Fruit fly (Drosophila melanogaster) whole organism, prepupa: Measurements from ENCODE around the gene Cpr72Eb.

Source experiments
- CG10631 ChIP-seq: fragments of 200-800 bp; sonication (Bioruptor generic); optimal IDR thresholded peaks from 2 replicates; lab custom pipeline; 2016; ENCODE audit warnings: missing biosample characterization, missing genetic modification characterization
- CG10669 ChIP-seq: fragments of 200-800 bp; sonication (Bioruptor generic); optimal IDR thresholded peaks from 3 replicates; lab custom pipeline; 2018; ENCODE audit warnings: missing biosample characterization, mild to moderate bottlenecking, missing genetic modification characterization, moderate library complexity
- CG11294 ChIP-seq: fragments of 200-800 bp; sonication (Bioruptor generic); IDR thresholded peaks from 2 replicates; pipeline ENCODE4 v1.3.6; 2022; ENCODE audit warnings: missing biosample characterization, missing genetic modification characterization
- CG11762 ChIP-seq: fragments of 200-800 bp; sonication (Bioruptor generic); optimal IDR thresholded peaks from 3 replicates; lab custom pipeline; 2016; ENCODE audit warnings: missing biosample characterization, missing genetic modification characterization; ENCODE audit not compliant: insufficient read depth
- CG11902 ChIP-seq: fragments of 200-800 bp; sonication (Bioruptor generic); optimal IDR thresholded peaks from 3 replicates; lab custom pipeline; 2016; ENCODE audit warnings: missing biosample characterization, missing genetic modification characterization
- CG15336 ChIP-seq: fragments of 200-800 bp; sonication (Bioruptor generic); IDR thresholded peaks from 2 replicates; pipeline ENCODE4 v1.3.6; 2022; ENCODE audit warnings: missing biosample characterization, missing genetic modification characterization
- CG1621 ChIP-seq: fragments of 200-800 bp; sonication (Bioruptor generic); optimal IDR thresholded peaks from 3 replicates; lab custom pipeline; 2018; ENCODE audit warnings: missing biosample characterization, mild to moderate bottlenecking, missing genetic modification characterization
- CG16779 ChIP-seq: fragments of 200-800 bp; sonication (Bioruptor generic); optimal IDR thresholded peaks from 3 replicates; lab custom pipeline; 2017; ENCODE audit warnings: missing biosample characterization, mild to moderate bottlenecking, missing genetic modification characterization
- CG3032 ChIP-seq: fragments of 200-800 bp; optimal IDR thresholded peaks from 2 replicates; lab custom pipeline; 2019; ENCODE audit warnings: missing biosample characterization, mild to moderate bottlenecking, missing genetic modification characterization, moderate library complexity
- CG31627 ChIP-seq: fragments of 200-800 bp; sonication (Bioruptor generic); optimal IDR thresholded peaks from 3 replicates; lab custom pipeline; 2016; ENCODE audit warnings: missing biosample characterization, missing genetic modification characterization
- CG32006 ChIP-seq: fragments of 200-800 bp; sonication (Bioruptor generic); optimal IDR thresholded peaks from 3 replicates; lab custom pipeline; 2017; ENCODE audit warnings: missing biosample characterization, mild to moderate bottlenecking, missing genetic modification characterization
- CG3919 ChIP-seq: fragments of 200-800 bp; sonication (Bioruptor generic); optimal IDR thresholded peaks from 3 replicates; lab custom pipeline; 2016; ENCODE audit warnings: missing biosample characterization, missing genetic modification characterization
- CG4318 ChIP-seq: fragments of 200-800 bp; sonication (Bioruptor generic); optimal IDR thresholded peaks from 3 replicates; lab custom pipeline; 2017; ENCODE audit warnings: missing biosample characterization, mild to moderate bottlenecking, missing genetic modification characterization
- CG6163 ChIP-seq: fragments of 200-800 bp; sonication (Bioruptor generic); IDR thresholded peaks from 3 replicates; pipeline ENCODE4 v1.3.6; 2022; ENCODE audit warnings: missing biosample characterization, missing genetic modification characterization
- CG6276 ChIP-seq: fragments of 200-800 bp; sonication (Bioruptor generic); optimal IDR thresholded peaks from 2 replicates; lab custom pipeline; 2017; ENCODE audit warnings: missing biosample characterization, mild to moderate bottlenecking, missing genetic modification characterization
- CG8119 ChIP-seq: fragments of 200-800 bp; sonication (Bioruptor generic); IDR thresholded peaks from 3 replicates; pipeline ENCODE4 v1.3.6; 2022; ENCODE audit warnings: missing biosample characterization, missing genetic modification characterization
- CG8319 ChIP-seq: fragments of 200-800 bp; sonication (Bioruptor generic); optimal IDR thresholded peaks from 3 replicates; lab custom pipeline; 2016; ENCODE audit warnings: missing biosample characterization, missing genetic modification characterization
- CG9139 ChIP-seq: fragments of 200-800 bp; sonication (Bioruptor generic); optimal IDR thresholded peaks from 3 replicates; lab custom pipeline; 2017; ENCODE audit warnings: missing biosample characterization, mild to moderate bottlenecking, missing genetic modification characterization
- Eip75B ChIP-seq: fragments of 200-800 bp; sonication (Bioruptor generic); optimal IDR thresholded peaks from 3 replicates; lab custom pipeline; 2016; ENCODE audit warnings: missing biosample characterization, missing genetic modification characterization
- Eip78C ChIP-seq: fragments of 200-800 bp; sonication (Bioruptor generic); peaks from one replicate; lab custom pipeline; 2016; ENCODE audit warnings: missing biosample characterization, missing genetic modification characterization
- Ets21C ChIP-seq: fragments of 200-800 bp; sonication (Bioruptor generic); optimal IDR thresholded peaks from 3 replicates; lab custom pipeline; 2016; ENCODE audit warnings: missing biosample characterization, missing genetic modification characterization
- Ets96B ChIP-seq: fragments of 200-800 bp; optimal IDR thresholded peaks from 2 replicates; lab custom pipeline; 2019; ENCODE audit warnings: missing biosample characterization, mild to moderate bottlenecking, missing genetic modification characterization, moderate library complexity
- Gug ChIP-seq: fragments of 200-800 bp; sonication (Bioruptor generic); IDR thresholded peaks from 2 replicates; pipeline ENCODE4 v1.3.6; 2022; ENCODE audit warnings: missing biosample characterization, missing genetic modification characterization
- Hr38 ChIP-seq: sonication (Bioruptor generic); optimal IDR thresholded peaks from 2 replicates; lab custom pipeline; 2016; ENCODE audit warnings: missing biosample characterization, missing genetic modification characterization
- Smox ChIP-seq: fragments of 200-800 bp; sonication (Bioruptor generic); optimal IDR thresholded peaks from 3 replicates; lab custom pipeline; 2016; ENCODE audit warnings: missing biosample characterization, missing genetic modification characterization
- Sox102F ChIP-seq: fragments of 200-800 bp; sonication (Bioruptor generic); optimal IDR thresholded peaks from 2 replicates; lab custom pipeline; 2016; ENCODE audit warnings: missing biosample characterization, mild to moderate bottlenecking, missing genetic modification characterization
- Sox15 ChIP-seq: fragments of 200-800 bp; sonication (Bioruptor generic); optimal IDR thresholded peaks from 3 replicates; lab custom pipeline; 2016; ENCODE audit warnings: missing biosample characterization, missing genetic modification characterization
- acj6 ChIP-seq: fragments of 200-800 bp; sonication (Bioruptor generic); optimal IDR thresholded peaks from 3 replicates; lab custom pipeline; 2016; ENCODE audit warnings: missing biosample characterization, missing genetic modification characterization
- cyc ChIP-seq: fragments of 200-800 bp; sonication (Bioruptor generic); optimal IDR thresholded peaks from 3 replicates; lab custom pipeline; 2016; ENCODE audit warnings: missing biosample characterization, missing genetic modification characterization
- dac ChIP-seq: fragments of 200-800 bp; sonication (Bioruptor generic); optimal IDR thresholded peaks from 2 replicates; lab custom pipeline; 2017; ENCODE audit warnings: missing biosample characterization, mild to moderate bottlenecking, missing genetic modification characterization
- dsx ChIP-seq: fragments of 200-800 bp; optimal IDR thresholded peaks from 3 replicates; lab custom pipeline; 2019; ENCODE audit warnings: missing biosample characterization, mild to moderate bottlenecking, missing genetic modification characterization, moderate library complexity; ENCODE audit not compliant: poor library complexity, severe bottlenecking
- eg ChIP-seq: fragments of 200-800 bp; sonication (Bioruptor generic); IDR thresholded peaks from 3 replicates; pipeline ENCODE4 v1.3.6; 2022; ENCODE audit warnings: missing biosample characterization, missing genetic modification characterization
- esn ChIP-seq: fragments of 200-800 bp; sonication (Bioruptor generic); optimal IDR thresholded peaks from 2 replicates; lab custom pipeline; 2016; ENCODE audit warnings: missing biosample characterization, mild to moderate bottlenecking, missing genetic modification characterization, moderate library complexity
- lz ChIP-seq: fragments of 200-800 bp; sonication (Bioruptor generic); optimal IDR thresholded peaks from 3 replicates; lab custom pipeline; 2016; ENCODE audit warnings: missing biosample characterization, missing genetic modification characterization
- pdm3 ChIP-seq: fragments of 200-800 bp; sonication (Bioruptor generic); optimal IDR thresholded peaks from 3 replicates; lab custom pipeline; 2016; ENCODE audit warnings: missing biosample characterization, missing genetic modification characterization
- salr ChIP-seq, 2 experiments: fragments of 200-800 bp; sonication (Bioruptor generic); optimal IDR thresholded peaks; 3 replicates each; lab custom pipeline; 2016 to 2018; ENCODE audit warnings: missing biosample characterization in 2 of 2, missing genetic modification characterization in 2 of 2, mild to moderate bottlenecking in 1 of 2
- ss ChIP-seq, 2 experiments: fragments of 200-800 bp; sonication (Bioruptor generic); optimal IDR thresholded peaks; 2 replicates in 1 of 2; 3 replicates in 1 of 2; lab custom pipeline; 2017 to 2018; ENCODE audit warnings: mild to moderate bottlenecking in 2 of 2, missing biosample characterization in 2 of 2, missing genetic modification characterization in 2 of 2, moderate library complexity in 1 of 2
- svp ChIP-seq: fragments of 200-800 bp; sonication (Bioruptor generic); peaks from one replicate; lab custom pipeline; 2016; ENCODE audit warnings: missing biosample characterization, missing genetic modification characterization

Cpr72Eb gene

DNA sequence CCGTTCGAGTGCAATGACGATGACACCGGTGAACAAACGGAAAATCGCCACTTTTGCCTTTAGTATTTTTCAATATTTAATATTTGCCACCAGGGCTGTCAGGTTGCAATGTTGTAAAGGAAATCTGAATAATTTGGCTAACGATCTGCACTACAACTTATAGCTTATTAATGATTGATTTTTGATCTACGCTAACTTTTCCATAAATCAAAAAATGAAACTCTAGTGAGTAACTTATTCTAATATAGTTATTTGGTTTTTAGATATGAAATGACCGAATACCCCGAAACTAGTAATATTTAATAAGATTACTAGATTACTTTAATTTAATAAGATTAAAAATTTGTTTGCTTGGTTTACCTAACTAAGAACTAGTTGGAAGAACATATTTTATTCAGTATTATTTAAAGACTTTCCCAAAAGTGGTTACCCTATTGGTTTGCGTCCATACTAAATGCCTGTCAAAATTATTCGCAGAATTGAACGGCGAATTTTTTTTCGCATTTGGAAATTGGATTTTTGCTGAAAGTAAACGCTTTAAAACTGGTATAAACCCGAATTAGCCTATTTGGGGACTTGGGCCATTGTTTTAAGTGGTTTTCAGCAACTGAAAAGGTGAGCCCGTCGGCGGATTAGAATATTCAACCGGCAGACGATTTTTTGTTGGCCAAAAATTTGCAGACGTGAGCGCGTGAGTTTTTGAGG lies 21.3 kb downstream of the Cpr72Eb start, which contains the start of the genes Agpat3 and RAF2 (continued):
- peak; percentile 67 for TF ChIP-seq CG31627 (GFP tag; lab: Kevin White, UChicago)
- peak; percentile 29 for TF ChIP-seq Ets96B (tag; lab: Kevin White, UChicago)
- peak; percentile 23 for TF ChIP-seq Ets21C (GFP tag; lab: Kevin White, UChicago)
- TF ChIP-seq Eip78C (GFP tag; lab: Kevin White, UChicago) = peak; percentile 44
- TF ChIP-seq CG11902 = peak; percentile 49
- TF ChIP-seq CG6163 (GFP tag; lab: Robert Waterston, UW) = 0 out of 3 replicates have a peak, but pooled peaks have one; percentile 40
- TF ChIP-seq cyc (GFP tag; lab: Kevin White, UChicago) = peak; percentile 61
- TF ChIP-seq CG1621 (tag; lab: Kevin White, UChicago) = no peak
- peak; percentile 54 for TF ChIP-seq Sox15 (GFP tag; lab: Kevin White, UChicago)
- TF ChIP-seq CG3032 = peak; percentile 57
- TF ChIP-seq salr (GFP tag; optimal IDR thresholded peaks at IDR 0.05; lab: Kevin White, UChicago) = peak in 1 of 2 experiments; percentile 40
- no peak for TF ChIP-seq ss (GFP tag; optimal IDR thresholded peaks at IDR 0.05; lab: Kevin White, UChicago)
- no peak for TF ChIP-seq pdm3
- TF ChIP-seq Eip75B (GFP tag; lab: Kevin White, UChicago) = peak; percentile 7
- TF ChIP-seq acj6 (GFP tag; lab: Kevin White, UChicago) = peak; percentile 63

- TF ChIP-seq CG10631 (GFP tag; lab: Kevin White, UChicago) = no peak
- TF ChIP-seq Eip78C (GFP tag; lab: Kevin White, UChicago) = peak; percentile 37
- TF ChIP-seq CG1621 (tag; lab: Kevin White, UChicago) = no peak
- TF ChIP-seq svp (GFP tag; lab: Kevin White, UChicago) = peak; percentile 33
- TF ChIP-seq, all 60 proteins: peak for 2
These were observed 26.1 kb downstream of the Cpr72Eb start for dm6 chr3L:16390793-16391192.

dm6 chr3L:16391257-16391656 lies 26.6 kb downstream of the Cpr72Eb start:
- TF ChIP-seq CG4318 (GFP tag; lab: Kevin White, UChicago) = no peak
- no peak for TF ChIP-seq CG31627 (GFP tag; lab: Kevin White, UChicago)

- TF ChIP-seq lz (GFP tag; lab: Kevin White, UChicago) (no peak), esn (GFP tag; lab: Kevin White, UChicago) (no peak), CG15336 (GFP tag; lab: Robert Waterston, UW) (no peak), Sox102F (GFP tag; lab: Kevin White, UChicago) (no peak), Smox (no peak), Eip75B (GFP tag; lab: Kevin White, UChicago) (no peak), cyc (GFP tag; lab: Kevin White, UChicago) (no peak), CG8119 (GFP tag; lab: Robert Waterston, UW) (no peak), Sox15 (GFP tag; lab: Kevin White, UChicago) (no peak), Gug (GFP tag; lab: Robert Waterston, UW) (no peak), Hr38 (GFP tag; lab: Kevin White, UChicago) (no peak)
These were observed 27.6 kb downstream of the Cpr72Eb start for dm6 chr3L:16392203-16392800.

- TF ChIP-seq CG16779 (no peak), CG4318 (GFP tag; lab: Kevin White, UChicago) (no peak), svp (GFP tag; lab: Kevin White, UChicago) (peak; percentile 18), CG3032 (no peak), CG10669 (GFP tag; lab: Kevin White, UChicago) (no peak), Sox15 (GFP tag; lab: Kevin White, UChicago) (no peak), CG11762 (GFP tag; lab: Kevin White, UChicago) (no peak), CG11294 (no peak), CG6276 (peak; percentile 7), ss (GFP tag; optimal IDR thresholded peaks at IDR 0.05; lab: Kevin White, UChicago) (no peak), salr (GFP tag; optimal IDR thresholded peaks at IDR 0.05; lab: Kevin White, UChicago) (no peak), eg (peak; percentile 23; the same call in 1 of the 3 replicates), CG3919 (GFP tag; lab: Kevin White, UChicago) (no peak), CG32006 (peak; percentile 37), dsx (GFP tag; lab: Kevin White, UChicago) (no peak), CG8119 (GFP tag; lab: Robert Waterston, UW) (0 out of 3 replicates have a peak, but pooled peaks have one; percentile 14), dac (GFP tag; lab: Kevin White, UChicago) (no peak), Eip78C (GFP tag; lab: Kevin White, UChicago) (peak; percentile 30), CG9139 (GFP tag; lab: Kevin White, UChicago) (no peak), acj6 (GFP tag; lab: Kevin White, UChicago) (no peak), Ets96B (tag; lab: Kevin White, UChicago) (no peak), Gug (GFP tag; lab: Robert Waterston, UW) (no peak), CG6163 (GFP tag; lab: Robert Waterston, UW) (0 out of 3 replicates have a peak, but pooled peaks have one; percentile 20), CG8319 (no peak), CG11902 (no peak), lz (GFP tag; lab: Kevin White, UChicago) (no peak)
These were observed 28.2 kb downstream of the Cpr72Eb start for dm6 chr3L:16392874-16393273.
